Fruit fly (Drosophila melanogaster) whole organism, embryonic: ENCODE results near the gene SelG.

Source experiments
- Asciz ChIP-seq: fragments of 200-800 bp; sonication (Bioruptor generic); optimal IDR thresholded peaks from 2 replicates; lab custom pipeline; 2017; ENCODE audit warnings: missing biosample characterization, mild to moderate bottlenecking, missing genetic modification characterization, missing genetic modification reagents
- B-H1 ChIP-seq: fragments of 200-800 bp; sonication (Bioruptor generic); IDR thresholded peaks from 3 replicates; pipeline ENCODE4 v1.3.6; 2022; ENCODE audit warnings: missing biosample characterization, missing genetic modification characterization
- B-H2 ChIP-seq: fragments of 200-800 bp; sonication (Bioruptor generic); optimal IDR thresholded peaks from 2 replicates; lab custom pipeline; 2018; ENCODE audit warnings: missing biosample characterization, mild to moderate bottlenecking, missing genetic modification characterization
- CG10321 ChIP-seq: fragments of 200-800 bp; sonication (Bioruptor generic); IDR thresholded peaks from 2 replicates; pipeline ENCODE4 v1.3.6; 2022; ENCODE audit warnings: missing biosample characterization, missing genetic modification characterization
- CG10654 ChIP-seq: fragments of 200-800 bp; sonication (Bioruptor generic); optimal IDR thresholded peaks from 2 replicates; lab custom pipeline; 2016; ENCODE audit warnings: missing biosample characterization, missing genetic modification characterization
- CG11456 ChIP-seq: fragments of 200-800 bp; sonication (Bioruptor generic); IDR thresholded peaks from 3 replicates; pipeline ENCODE4 v1.3.6; 2022; ENCODE audit warnings: missing biosample characterization, missing genetic modification characterization
- CG11696 ChIP-seq: fragments of 200-800 bp; sonication (Bioruptor generic); IDR thresholded peaks from 2 replicates; pipeline ENCODE4 v1.3.6; 2022; ENCODE audit warnings: missing biosample characterization, missing genetic modification characterization
- CG12219 ChIP-seq: fragments of 200-800 bp; sonication (Bioruptor generic); optimal IDR thresholded peaks from 3 replicates; lab custom pipeline; 2018; ENCODE audit warnings: missing biosample characterization, mild to moderate bottlenecking, missing genetic modification characterization
- CG17361 ChIP-seq: fragments of 200-800 bp; sonication (Bioruptor generic); IDR thresholded peaks from 3 replicates; pipeline ENCODE4 v1.3.6; 2022; ENCODE audit warnings: missing biosample characterization, missing genetic modification characterization
- CG18476 ChIP-seq: fragments of 200-800 bp; sonication (Bioruptor generic); optimal IDR thresholded peaks from 2 replicates; lab custom pipeline; 2016; ENCODE audit warnings: missing biosample characterization, mild to moderate bottlenecking, missing genetic modification characterization
- CG2678 ChIP-seq: fragments of 200-800 bp; sonication (Bioruptor generic); optimal IDR thresholded peaks from 3 replicates; lab custom pipeline; 2019; ENCODE audit warnings: missing biosample characterization, mild to moderate bottlenecking, missing genetic modification characterization, moderate library complexity
- CG5245 ChIP-seq: fragments of 200-800 bp; sonication (Bioruptor generic); optimal IDR thresholded peaks from 3 replicates; lab custom pipeline; 2016; ENCODE audit warnings: missing biosample characterization, missing genetic modification characterization
- CG6654 ChIP-seq: fragments of 200-800 bp; sonication (Bioruptor generic); optimal IDR thresholded peaks from 2 replicates; lab custom pipeline; 2017; ENCODE audit warnings: missing biosample characterization, mild to moderate bottlenecking, missing genetic modification characterization
- CG8359 ChIP-seq: fragments of 200-800 bp; sonication (Bioruptor generic); optimal IDR thresholded peaks from 2 replicates; lab custom pipeline; 2017; ENCODE audit warnings: missing biosample characterization, mild to moderate bottlenecking, missing genetic modification characterization, borderline replicate concordance
- CG8388 ChIP-seq: fragments of 200-800 bp; sonication (Bioruptor generic); optimal IDR thresholded peaks from 2 replicates; lab custom pipeline; 2019; ENCODE audit warnings: missing biosample characterization, mild to moderate bottlenecking, missing genetic modification characterization, moderate library complexity
- CG8478 ChIP-seq: fragments of >200 bp; optimal IDR thresholded peaks from 2 replicates; lab custom pipeline; 2018
- CG8924 ChIP-seq: fragments of 200-800 bp; optimal IDR thresholded peaks from 3 replicates; lab custom pipeline; 2019; ENCODE audit warnings: missing biosample characterization, mild to moderate bottlenecking, missing genetic modification characterization, moderate library complexity
- CG8944 ChIP-seq: fragments of 200-800 bp; sonication (Bioruptor generic); optimal IDR thresholded peaks from 3 replicates; lab custom pipeline; 2016; ENCODE audit warnings: missing biosample characterization, missing genetic modification characterization
- CHES-1-like ChIP-seq: fragments of 200-800 bp; sonication (Bioruptor generic); optimal IDR thresholded peaks from 2 replicates; lab custom pipeline; 2016; ENCODE audit warnings: missing biosample characterization, missing genetic modification characterization
- ERR ChIP-seq: fragments of 200-800 bp; sonication (Bioruptor generic); optimal IDR thresholded peaks from 2 replicates; lab custom pipeline; 2016; ENCODE audit warnings: missing biosample characterization, missing genetic modification characterization
- HmgD ChIP-seq: fragments of 200-800 bp; sonication (Bioruptor generic); optimal IDR thresholded peaks from 3 replicates; lab custom pipeline; 2016; ENCODE audit warnings: missing biosample characterization, missing genetic modification characterization
- Hr51 ChIP-seq, 2 experiments: fragments of 200-800 bp; sonication (Bioruptor generic); optimal IDR thresholded peaks; 2 replicates in 1 of 2; 3 replicates in 1 of 2; lab custom pipeline; 2016 to 2018; ENCODE audit warnings: missing biosample characterization in 2 of 2, missing genetic modification characterization in 2 of 2, mild to moderate bottlenecking in 1 of 2, moderate library complexity in 1 of 2
- MTF-1 ChIP-seq: fragments of 200-800 bp; sonication (Bioruptor generic); optimal IDR thresholded peaks from 2 replicates; lab custom pipeline; 2018; ENCODE audit warnings: missing biosample characterization, mild to moderate bottlenecking, missing genetic modification characterization, borderline replicate concordance
- Med ChIP-seq: fragments of 200-800 bp; sonication (Bioruptor generic); peaks from one replicate; lab custom pipeline; 2016; ENCODE audit warnings: missing biosample characterization, missing genetic modification characterization, mild to moderate bottlenecking, inconsistent platforms, moderate library complexity
- Oaz ChIP-seq: fragments of 200-800 bp; sonication (Bioruptor generic); IDR thresholded peaks from 2 replicates; pipeline ENCODE4 v1.3.6; 2022; ENCODE audit warnings: missing biosample characterization, missing genetic modification characterization
- Six4 ChIP-seq: fragments of 200-800 bp; sonication (Bioruptor generic); optimal IDR thresholded peaks from 2 replicates; lab custom pipeline; 2016; ENCODE audit warnings: missing biosample characterization, missing genetic modification characterization
- Ssrp ChIP-seq: fragments of 200-800 bp; sonication (Bioruptor generic); optimal IDR thresholded peaks from 2 replicates; lab custom pipeline; 2018; ENCODE audit warnings: missing biosample characterization, mild to moderate bottlenecking, missing genetic modification characterization, moderate library complexity
- ara ChIP-seq: fragments of 200-800 bp; sonication (Bioruptor generic); IDR thresholded peaks from 2 replicates; pipeline ENCODE4 v1.3.6; 2022; ENCODE audit warnings: missing biosample characterization, missing genetic modification characterization
- bab2 ChIP-seq: fragments of 200-800 bp; sonication (Bioruptor generic); optimal IDR thresholded peaks from 2 replicates; lab custom pipeline; 2016; ENCODE audit warnings: missing biosample characterization, missing genetic modification characterization
- cas ChIP-seq: fragments of 200-800 bp; sonication (Bioruptor generic); IDR thresholded peaks from 2 replicates; pipeline ENCODE4 v1.3.6; 2022; ENCODE audit warnings: missing biosample characterization, missing genetic modification characterization
- chn ChIP-seq: fragments of 200-800 bp; sonication (Bioruptor generic); optimal IDR thresholded peaks from 2 replicates; lab custom pipeline; 2016; ENCODE audit warnings: missing biosample characterization, missing genetic modification characterization
- grau ChIP-seq: fragments of 200-800 bp; optimal IDR thresholded peaks from 3 replicates; lab custom pipeline; 2019; ENCODE audit warnings: missing biosample characterization, mild to moderate bottlenecking, missing genetic modification characterization, moderate library complexity
- gsb ChIP-seq: fragments of 200-800 bp; sonication (Bioruptor generic); IDR thresholded peaks from 2 replicates; pipeline ENCODE4 v1.3.6; 2022; ENCODE audit warnings: missing biosample characterization, missing genetic modification characterization
- insv ChIP-seq, 2 experiments: fragments of 200-800 bp; sonication (Bioruptor generic); optimal IDR thresholded peaks; 3 replicates each; lab custom pipeline; 2016 to 2018; ENCODE audit warnings: missing biosample characterization in 2 of 2, missing genetic modification characterization in 2 of 2
- row ChIP-seq: fragments of 200-800 bp; sonication (Bioruptor generic); IDR thresholded peaks from 3 replicates; pipeline ENCODE4 v1.3.6; 2022; ENCODE audit warnings: missing biosample characterization, missing genetic modification characterization
- sens ChIP-seq: fragments of 200-800 bp; sonication (Bioruptor generic); peaks from one replicate; lab custom pipeline; 2016; ENCODE audit warnings: missing biosample characterization, missing genetic modification characterization
- ssp ChIP-seq: fragments of 200-800 bp; sonication (Bioruptor generic); IDR thresholded peaks from 2 replicates; pipeline ENCODE4 v1.3.6; 2022; ENCODE audit warnings: missing biosample characterization, missing genetic modification characterization
- tgo ChIP-seq: fragments of 200-800 bp; sonication (Bioruptor generic); IDR thresholded peaks from 3 replicates; pipeline ENCODE4 v1.3.6; 2022; ENCODE audit warnings: missing biosample characterization, missing genetic modification characterization
- tio ChIP-seq: fragments of 200-800 bp; sonication (Bioruptor generic); optimal IDR thresholded peaks from 2 replicates; lab custom pipeline; 2017; ENCODE audit warnings: missing biosample characterization, missing genetic modification characterization, inconsistent platforms
- zen2 ChIP-seq: fragments of 200-800 bp; sonication (Bioruptor generic); IDR thresholded peaks from 3 replicates; pipeline ENCODE4 v1.3.6; 2022; ENCODE audit warnings: missing biosample characterization, missing genetic modification characterization; ENCODE audit not compliant: partially characterized antibody

Gene SelG

DNA sequence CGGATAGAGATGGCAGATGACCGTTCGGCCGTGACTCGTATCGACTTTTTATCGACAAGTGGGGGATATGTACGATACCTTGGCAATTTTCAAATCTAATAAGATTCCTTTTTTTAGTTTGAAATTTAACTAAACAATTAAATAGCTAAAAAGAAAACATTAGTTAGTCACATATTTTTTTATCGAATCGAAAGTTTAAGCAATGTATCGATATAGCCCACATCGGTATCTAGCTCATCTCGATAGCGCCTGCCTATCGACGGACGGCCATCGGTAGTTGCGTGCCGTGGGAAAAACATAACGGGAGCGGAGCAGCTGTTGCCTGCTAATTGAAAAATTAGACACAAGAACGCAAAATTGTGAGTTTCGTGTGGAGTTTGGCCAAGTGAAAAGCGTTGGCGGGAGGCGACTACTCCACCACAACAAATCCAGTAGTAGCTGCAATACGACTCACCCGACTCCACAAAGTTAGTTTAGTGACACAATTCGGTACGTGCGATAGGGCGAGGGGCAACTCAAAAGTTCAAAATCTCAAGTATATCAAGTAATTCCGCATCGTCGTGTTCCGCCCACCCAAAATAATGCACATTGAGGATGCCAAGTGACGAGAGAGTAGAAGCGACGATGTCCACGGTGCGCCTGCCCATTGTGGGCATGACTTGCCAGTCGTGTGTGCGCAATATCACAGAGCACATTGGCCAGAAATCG lies 32.2 kb upstream of the SelG start, which contains the start of the genes CG10347 and ATP7 (continued):
- TF ChIP-seq gsb (GFP tag; lab: Robert Waterston, UW) (no peak), CG8944 (GFP tag; lab: Kevin White, UChicago) (peak; percentile 26), CG12219 (GFP tag; lab: Kevin White, UChicago) (no peak), CG6654 (GFP tag; lab: Kevin White, UChicago) (no peak), zen2 (GFP tag; lab: Robert Waterston, UW) (peak; percentile 78), bab2 (GFP tag; lab: Kevin White, UChicago) (no peak), Six4 (GFP tag; lab: Kevin White, UChicago) (no peak), Ssrp (tag; lab: Kevin White, UChicago) (no peak), CG11696 (GFP tag; lab: Robert Waterston, UW) (no peak), CG2678 (tag; lab: Kevin White, UChicago) (peak; percentile 43), Asciz (GFP tag; lab: Kevin White, UChicago) (no peak), HmgD (GFP tag; lab: Kevin White, UChicago) (no peak), B-H2 (GFP tag; lab: Kevin White, UChicago) (peak; percentile 38), ara (GFP tag; lab: Robert Waterston, UW) (no peak), ERR (GFP tag; lab: Kevin White, UChicago) (no peak), B-H1 (GFP tag; lab: Robert Waterston, UW) (no peak), CG8359 (GFP tag; lab: Kevin White, UChicago) (no peak), CG11456 (no peak), CG10321 (GFP tag; lab: Robert Waterston, UW) (no peak), Med (peak; percentile 86), CG10654 (GFP tag; lab: Kevin White, UChicago) (no peak), row (peak; percentile 66), ssp (GFP tag; lab: Robert Waterston, UW) (no peak), MTF-1 (GFP tag; lab: Kevin White, UChicago) (peak; percentile 92), Oaz (GFP tag; lab: Robert Waterston, UW) (no peak), CHES-1-like (GFP tag; lab: Kevin White, UChicago) (peak; percentile 26), tio (GFP tag; lab: Kevin White, UChicago) (no peak), grau (tag; lab: Kevin White, UChicago) (peak; percentile 25), chn (GFP tag; lab: Kevin White, UChicago) (peak; percentile 12), CG18476 (peak; percentile 98), insv (GFP tag; optimal IDR thresholded peaks at IDR 0.05; lab: Kevin White, UChicago) (peak in 1 of 2 experiments; percentile 8), CG5245 (GFP tag; lab: Kevin White, UChicago) (no peak), cas (GFP tag; lab: Robert Waterston, UW) (no peak), CG8924 (peak; percentile 41), tgo (GFP tag; lab: Robert Waterston, UW) (no peak), CG17361 (GFP tag; lab: Robert Waterston, UW) (0 out of 3 replicates have a peak, but pooled peaks have one; percentile 11), Hr51 (GFP tag; optimal IDR thresholded peaks at IDR 0.05; lab: Kevin White, UChicago) (peak; percentile 17 to 21), CG8478 (lab: Kevin White, UChicago) (no peak)

DNA sequence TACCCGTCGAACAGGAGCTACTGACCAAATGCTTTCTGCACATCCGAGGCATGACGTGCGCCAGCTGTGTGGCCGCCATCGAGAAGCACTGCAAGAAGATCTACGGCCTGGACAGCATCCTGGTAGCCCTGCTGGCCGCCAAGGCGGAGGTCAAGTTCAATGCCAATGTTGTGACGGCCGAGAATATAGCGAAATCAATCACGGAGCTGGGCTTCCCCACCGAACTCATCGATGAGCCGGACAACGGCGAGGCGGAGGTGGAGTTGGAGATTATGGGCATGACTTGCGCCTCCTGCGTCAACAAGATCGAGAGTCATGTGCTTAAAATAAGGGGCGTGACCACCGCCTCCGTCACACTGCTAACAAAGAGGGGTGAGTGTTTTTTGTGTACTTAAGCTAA lies 31.1 kb upstream of the SelG start:
- peak; percentile 20 for TF ChIP-seq sens
- TF ChIP-seq CG8388 (GFP tag; lab: Kevin White, UChicago): no peak
